Worm (Caenorhabditis elegans) whole organism, mixed stage, embryonic: ENCODE data around the gene tmem-24.

ENCODE experiments used
- ces-1 ChIP-seq: fragments of 150-350 bp; optimal IDR thresholded peaks from 2 replicates; lab custom pipeline; 2014; ENCODE audit warnings: missing biosample characterization, missing genetic modification reagents, missing genetic modification characterization
- elt-1 ChIP-seq: sonication (generic microtip); optimal IDR thresholded peaks from 2 replicates; lab custom pipeline; 2017; ENCODE audit warnings: missing genetic modification characterization, mild to moderate bottlenecking, missing compliant biosample characterization, antibody characterized with exemption, moderate library complexity, borderline replicate concordance; ENCODE audit not compliant: insufficient read depth
- elt-3 ChIP-seq: fragments of 150-350 bp; optimal IDR thresholded peaks from 2 replicates; lab custom pipeline; 2014; ENCODE audit warnings: missing biosample characterization, missing genetic modification characterization
- lsy-2 ChIP-seq: fragments of 150-350 bp; optimal IDR thresholded peaks from 2 replicates; lab custom pipeline; 2014; ENCODE audit warnings: missing biosample characterization, missing genetic modification characterization
- nhr-28 ChIP-seq: fragments of 150-350 bp; optimal IDR thresholded peaks from 2 replicates; lab custom pipeline; 2014; ENCODE audit warnings: missing biosample characterization, missing genetic modification characterization
- snpc-4 ChIP-seq: fragments of 150-350 bp; optimal IDR thresholded peaks from 2 replicates; lab custom pipeline; 2014; ENCODE audit warnings: missing biosample characterization, missing genetic modification characterization
- unc-39 ChIP-seq: fragments of 150-350 bp; optimal IDR thresholded peaks from 2 replicates; lab custom pipeline; 2014; ENCODE audit warnings: missing biosample characterization, missing genetic modification characterization
- unc-62 ChIP-seq: fragments of 150-350 bp; optimal IDR thresholded peaks from 2 replicates; lab custom pipeline; 2014; ENCODE audit warnings: missing biosample characterization, missing genetic modification reagents, missing genetic modification characterization

DNA sequence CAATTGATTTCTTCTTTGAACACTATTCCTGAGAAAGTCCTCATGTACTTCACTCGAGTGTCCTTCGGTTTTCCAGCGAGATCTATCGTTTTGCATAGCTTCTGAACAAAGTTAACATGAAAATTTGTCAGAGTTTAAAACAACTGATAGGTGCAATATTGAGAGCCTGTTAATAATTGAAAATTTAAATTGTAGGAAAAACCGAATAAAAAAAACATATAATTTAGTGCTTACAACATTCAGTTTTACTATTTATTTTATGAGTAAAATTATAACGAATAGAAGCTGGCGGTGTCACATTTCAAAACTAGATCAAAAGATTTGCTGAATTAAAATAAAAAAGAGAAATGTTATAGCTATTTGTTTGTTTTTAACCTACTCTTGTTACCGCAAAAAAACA, 48.4 kb upstream of the tmem-24 start, which contains the start of gene C02F12.8:
- TF ChIP-seq elt-1 (tag; lab: Kevin White, UChicago) (no peak), unc-62 (GFP tag; lab: Kevin White, UChicago) (no peak), nhr-28 (tag; lab: Kevin White, UChicago) (no peak), lsy-2 (tag; lab: Kevin White, UChicago) (no peak), unc-39 (no peak), snpc-4 (tag; lab: Kevin White, UChicago) (no peak), ces-1 (GFP tag; lab: Kevin White, UChicago) (no peak), elt-3 (tag; lab: Kevin White, UChicago) (no peak)
